Worm (Caenorhabditis elegans) whole organism, L1 larva: ENCODE measurements around the gene lipl-2.

Experiments
- C16A3.4 ChIP-seq: fragments of 150-350 bp; optimal IDR thresholded peaks from 2 replicates; lab custom pipeline; 2014; ENCODE audit warnings: missing biosample characterization, missing genetic modification characterization
- aha-1 ChIP-seq: fragments of 150-350 bp; optimal IDR thresholded peaks from 2 replicates; lab custom pipeline; 2014; ENCODE audit warnings: missing biosample characterization, missing genetic modification characterization
- ceh-88 ChIP-seq: fragments of 200-800 bp; sonication (Bioruptor generic); IDR thresholded peaks from 2 replicates; pipeline ENCODE4 v1.3.6; 2022; ENCODE audit warnings: missing genetic modification characterization, missing compliant biosample characterization
- ces-1 ChIP-seq: fragments of 150-350 bp; optimal IDR thresholded peaks from 2 replicates; lab custom pipeline; 2014; ENCODE audit warnings: missing biosample characterization, missing genetic modification reagents, missing genetic modification characterization
- dpl-1 ChIP-seq, 3 experiments: fragments of 150-350 bp in 2 of 3; sonication (generic microtip) in 1 of 3; optimal IDR thresholded peaks; 2 replicates each; lab custom pipeline; 2014 to 2017; ENCODE audit warnings: missing biosample characterization in 3 of 3, missing genetic modification characterization in 3 of 3, missing genetic modification reagents in 3 of 3
- efl-1 ChIP-seq, 4 experiments: fragments of 150-350 bp; optimal IDR thresholded peaks in 3 of 4; peaks in 1 of 4; 1 replicate in 1 of 4; 2 replicates in 3 of 4; lab custom pipeline; 2014; ENCODE audit warnings: missing biosample characterization in 2 of 4, missing genetic modification characterization in 2 of 4, missing genetic modification reagents in 2 of 4
- elt-2 ChIP-seq: sonication (generic microtip); optimal IDR thresholded peaks from 2 replicates; lab custom pipeline; 2016; ENCODE audit warnings: missing genetic modification characterization, mild to moderate bottlenecking, inconsistent platforms, missing compliant biosample characterization, missing genetic modification reagents
- ets-5 ChIP-seq: fragments of 200-800 bp; sonication (Bioruptor generic); IDR thresholded peaks from 2 replicates; pipeline ENCODE4 v1.3.6; 2022; ENCODE audit warnings: missing genetic modification characterization, missing compliant biosample characterization
- fkh-4 ChIP-seq: sonication (generic microtip); optimal IDR thresholded peaks from 2 replicates; lab custom pipeline; 2016; ENCODE audit warnings: missing compliant biosample characterization, missing genetic modification characterization, borderline replicate concordance
- fkh-8 ChIP-seq: sonication (generic microtip); optimal IDR thresholded peaks from 2 replicates; lab custom pipeline; 2016; ENCODE audit warnings: mild to moderate bottlenecking, missing genetic modification characterization, missing compliant biosample characterization
- hlh-4 ChIP-seq: sonication (generic microtip); optimal IDR thresholded peaks from 2 replicates; lab custom pipeline; 2016; ENCODE audit warnings: mild to moderate bottlenecking, missing genetic modification characterization, missing compliant biosample characterization
- irx-1 ChIP-seq: sonication (generic microtip); optimal IDR thresholded peaks from 2 replicates; lab custom pipeline; 2016; ENCODE audit warnings: missing genetic modification characterization, missing compliant biosample characterization
- jun-1 ChIP-seq: fragments of 150-350 bp; optimal IDR thresholded peaks from 2 replicates; lab custom pipeline; 2014; ENCODE audit warnings: missing biosample characterization, missing genetic modification reagents, missing genetic modification characterization
- lin-13 ChIP-seq: fragments of 150-350 bp; optimal IDR thresholded peaks from 2 replicates; lab custom pipeline; 2014; ENCODE audit warnings: missing biosample characterization, missing genetic modification reagents, missing genetic modification characterization
- lin-35 ChIP-seq, 2 experiments: fragments of 150-350 bp; optimal IDR thresholded peaks; 2 replicates each; lab custom pipeline; 2014; ENCODE audit warnings: missing biosample characterization in 2 of 2, missing genetic modification characterization in 2 of 2, missing genetic modification reagents in 2 of 2
- mef-2 ChIP-seq: fragments of 150-350 bp; optimal IDR thresholded peaks from 2 replicates; lab custom pipeline; 2014; ENCODE audit warnings: missing biosample characterization, missing genetic modification characterization
- nhr-12 ChIP-seq: sonication (generic microtip); optimal IDR thresholded peaks from 2 replicates; lab custom pipeline; 2017; ENCODE audit warnings: missing biosample characterization, missing genetic modification characterization
- nhr-20 ChIP-seq: sonication (generic microtip); optimal IDR thresholded peaks from 2 replicates; lab custom pipeline; 2016; ENCODE audit warnings: mild to moderate bottlenecking, missing genetic modification characterization, missing compliant biosample characterization
- nhr-237 ChIP-seq: fragments of 150-350 bp; optimal IDR thresholded peaks from 2 replicates; lab custom pipeline; 2014; ENCODE audit warnings: missing biosample characterization, missing genetic modification characterization
- nhr-28 ChIP-seq: fragments of 150-350 bp; optimal IDR thresholded peaks from 2 replicates; lab custom pipeline; 2014; ENCODE audit warnings: missing biosample characterization, missing genetic modification characterization
- nhr-71 ChIP-seq: sonication (generic microtip); optimal IDR thresholded peaks from 2 replicates; lab custom pipeline; 2016; ENCODE audit warnings: mild to moderate bottlenecking, missing genetic modification characterization, moderate library complexity, missing compliant biosample characterization
- nhr-84 ChIP-seq: sonication (generic microtip); optimal IDR thresholded peaks from 2 replicates; lab custom pipeline; 2017; ENCODE audit warnings: missing biosample characterization, missing genetic modification characterization
- pag-3 ChIP-seq: sonication (generic microtip); optimal IDR thresholded peaks from 2 replicates; lab custom pipeline; 2017; ENCODE audit warnings: missing genetic modification characterization, mild to moderate bottlenecking, missing compliant biosample characterization, antibody characterized with exemption, borderline replicate concordance; ENCODE audit not compliant: insufficient read depth
- pax-3 ChIP-seq: fragments of 200-800 bp; sonication (Bioruptor generic); optimal IDR thresholded peaks from 2 replicates; lab custom pipeline; 2018; ENCODE audit warnings: mild to moderate bottlenecking, missing genetic modification characterization, moderate library complexity, missing compliant biosample characterization
- pqm-1 ChIP-seq: sonication (generic microtip); optimal IDR thresholded peaks from 3 replicates; lab custom pipeline; 2017; ENCODE audit warnings: missing biosample characterization, missing genetic modification characterization
- snpc-4 ChIP-seq: fragments of 150-350 bp; optimal IDR thresholded peaks from 2 replicates; lab custom pipeline; 2014; ENCODE audit warnings: missing biosample characterization, missing genetic modification characterization
- sox-4 ChIP-seq: sonication (generic microtip); optimal IDR thresholded peaks from 2 replicates; lab custom pipeline; 2016; ENCODE audit warnings: missing genetic modification characterization, missing compliant biosample characterization
- sptf-1 ChIP-seq: fragments of 150-350 bp; optimal IDR thresholded peaks from 2 replicates; lab custom pipeline; 2014; ENCODE audit warnings: missing biosample characterization, missing genetic modification characterization
- sup-37 ChIP-seq: fragments of 200-800 bp; sonication (Bioruptor generic); optimal IDR thresholded peaks from 2 replicates; lab custom pipeline; 2018; ENCODE audit warnings: mild to moderate bottlenecking, missing genetic modification characterization, missing compliant biosample characterization
- swsn-7 ChIP-seq: sonication (generic microtip); optimal IDR thresholded peaks from 2 replicates; lab custom pipeline; 2016; ENCODE audit warnings: missing genetic modification characterization, missing compliant biosample characterization
- tbx-2 ChIP-seq: sonication (generic microtip); optimal IDR thresholded peaks from 2 replicates; lab custom pipeline; 2016; ENCODE audit warnings: missing genetic modification characterization, missing compliant biosample characterization
- unc-62 ChIP-seq: fragments of 150-350 bp; optimal IDR thresholded peaks from 2 replicates; lab custom pipeline; 2014; ENCODE audit warnings: missing biosample characterization, missing genetic modification reagents, missing genetic modification characterization
- vab-15 ChIP-seq: sonication (generic microtip); optimal IDR thresholded peaks from 2 replicates; lab custom pipeline; 2017; ENCODE audit warnings: missing genotype, mild to moderate bottlenecking, missing genetic modification characterization, missing compliant biosample characterization
- zag-1 ChIP-seq: fragments of 150-350 bp; optimal IDR thresholded peaks from 2 replicates; lab custom pipeline; 2014; ENCODE audit warnings: missing biosample characterization, missing genetic modification characterization

lipl-2 gene

DNA sequence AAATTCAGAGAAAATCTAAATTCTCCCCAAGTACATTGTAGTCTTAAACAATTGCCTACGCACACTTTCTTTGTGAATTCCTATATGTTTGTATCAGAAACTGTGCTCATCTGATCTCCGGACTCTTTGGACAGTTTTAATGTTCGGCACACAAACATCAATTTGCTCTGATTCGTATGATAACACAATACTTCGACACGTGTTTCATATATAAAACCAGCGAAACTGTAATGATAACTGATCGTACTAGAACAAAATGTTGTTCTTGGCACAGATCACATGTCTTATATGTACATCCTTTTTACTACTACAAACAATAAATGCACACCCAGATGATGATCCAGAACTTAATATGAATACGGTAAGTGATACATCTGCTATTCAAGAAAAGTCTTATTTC is at the start of gene lipl-2:
Gene lipl-2, plus strand, starts transcription at position 236 of the 400 bp plus-strand sequence.
- peak; percentile 84 for TF ChIP-seq elt-2 (tag; lab: Kevin White, UChicago)
- TF ChIP-seq nhr-20 = peak; percentile 52
- peak; percentile 15 for TF ChIP-seq nhr-71 (tag; lab: Kevin White, UChicago)
- peak in 1 of 2 experiments; percentile 3 for TF ChIP-seq lin-35 (GFP tag; optimal IDR thresholded peaks at IDR 0.05; lab: Kevin White, UChicago)
- no peak for TF ChIP-seq pag-3 (tag; lab: Kevin White, UChicago)

DNA sequence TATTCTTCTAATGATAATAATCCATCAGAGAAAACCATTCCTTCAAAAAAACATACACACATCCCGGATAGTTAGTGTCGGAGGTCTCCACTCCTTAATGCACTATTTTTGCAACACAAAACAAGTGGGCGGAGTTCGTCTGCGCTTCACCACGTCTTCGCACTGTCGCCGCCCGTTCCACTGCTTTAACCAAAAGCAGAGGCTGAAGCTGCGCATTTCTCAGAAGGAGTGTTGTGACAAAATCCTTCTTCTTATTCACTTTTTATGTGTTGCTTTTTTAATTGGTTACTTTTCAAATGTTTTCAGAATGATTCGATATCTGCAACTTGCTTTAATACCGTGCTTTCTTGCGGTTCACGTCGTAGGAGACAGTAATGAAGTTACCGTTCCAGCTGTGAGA is 46.4 kb upstream of the lipl-2 start, which contains the start of gene F58E6.13:
Gene F58E6.13, plus strand, starts transcription at position 301 of the 400 bp plus-strand sequence.
- no peak for TF ChIP-seq nhr-84 (tag; lab: Kevin White, UChicago)
- TF ChIP-seq ceh-88 (GFP tag; lab: Robert Waterston, UW) = no peak
- TF ChIP-seq, all 84 proteins: peak for 0

DNA sequence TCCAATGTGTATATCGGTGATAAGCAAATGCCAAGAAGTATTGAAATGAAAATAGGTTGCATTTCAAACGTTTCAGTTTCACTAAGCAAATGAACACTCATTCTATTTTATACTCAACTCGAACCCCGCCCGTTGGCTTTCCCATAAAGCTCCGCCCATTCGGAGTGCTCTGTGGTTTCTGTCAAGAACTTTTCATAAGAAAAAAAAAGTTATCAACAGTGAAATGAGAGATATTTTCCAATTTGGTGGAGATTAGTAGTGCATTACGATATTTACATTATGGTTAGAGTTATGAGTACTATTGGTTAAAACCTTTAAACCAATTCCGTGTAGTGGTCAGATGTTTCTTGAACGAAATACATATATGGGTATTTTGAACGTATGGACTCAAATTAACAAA is 41.1 kb upstream of the lipl-2 start, which contains the start of gene F58E6.4:
Gene F58E6.4, minus strand, starts transcription at position 101 of the 400 bp plus-strand sequence.
- no peak for TF ChIP-seq nhr-237 (tag; lab: Kevin White, UChicago)
- TF ChIP-seq zag-1 (tag; lab: Kevin White, UChicago) = no peak
- no peak for TF ChIP-seq nhr-71 (tag; lab: Kevin White, UChicago)
- no peak for TF ChIP-seq nhr-28 (tag; lab: Kevin White, UChicago)
- no peak for TF ChIP-seq aha-1 (tag; lab: Kevin White, UChicago)
- no peak for TF ChIP-seq vab-15 (tag; lab: Kevin White, UChicago)
- TF ChIP-seq jun-1 (tag; lab: Kevin White, UChicago) = no peak

DNA sequence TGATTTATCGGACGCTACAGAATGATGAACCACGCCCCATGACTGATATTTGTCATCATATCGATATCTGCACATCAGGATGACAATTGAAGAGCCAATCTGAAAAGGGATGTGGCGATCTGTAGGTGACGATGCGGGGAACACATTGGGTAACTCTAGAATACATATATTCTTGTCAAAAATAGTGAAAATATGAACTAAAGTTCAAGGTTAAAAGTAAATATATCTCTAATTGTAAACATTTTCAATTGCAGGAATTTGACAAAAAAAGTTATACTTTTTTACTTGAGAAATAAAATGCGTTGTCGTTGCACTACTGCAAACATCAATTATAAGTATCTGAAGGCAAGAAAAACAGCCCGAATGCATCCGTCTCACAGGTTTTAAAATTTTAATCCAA is 38.4 kb upstream of the lipl-2 start, which contains the start of gene F58E6.6:
Gene F58E6.6, minus strand, starts transcription at position 101 of the 400 bp plus-strand sequence.
- TF ChIP-seq fkh-4 (tag; lab: Kevin White, UChicago) = no peak
- no peak for TF ChIP-seq sup-37 (GFP tag; lab: Kevin White, UChicago)
- TF ChIP-seq pax-3 (tag; lab: Kevin White, UChicago) = no peak
- TF ChIP-seq unc-62 (GFP tag; lab: Kevin White, UChicago) = no peak
- no peak for TF ChIP-seq snpc-4 (tag; lab: Kevin White, UChicago)
- TF ChIP-seq swsn-7 = no peak
- TF ChIP-seq sptf-1 (tag; lab: Kevin White, UChicago) = no peak
- no peak for TF ChIP-seq nhr-71 (tag; lab: Kevin White, UChicago)
- no peak for TF ChIP-seq mef-2
- TF ChIP-seq ets-5 (GFP tag; lab: Robert Waterston, UW) = no peak
- no peak for TF ChIP-seq ces-1

DNA sequence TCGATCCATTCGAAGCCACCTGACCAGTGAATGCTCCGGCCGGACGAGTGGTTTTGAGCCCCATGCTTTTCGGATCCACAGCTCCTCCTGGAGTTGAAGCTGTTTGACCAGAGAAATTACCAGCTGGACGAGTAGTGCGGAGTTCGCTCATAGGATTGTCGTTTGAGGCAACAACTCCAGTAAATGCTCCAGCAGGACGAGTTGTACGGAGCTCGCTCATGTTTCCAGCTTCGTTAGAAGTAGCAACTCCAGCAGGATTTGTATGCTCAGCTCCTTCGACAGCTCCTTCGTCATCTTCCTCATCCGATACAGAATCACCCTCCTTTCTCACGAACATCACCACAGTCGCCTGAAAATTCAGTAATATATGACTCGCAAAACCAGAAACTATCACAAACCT is 37.8 kb upstream of the lipl-2 start:
- no peak for TF ChIP-seq snpc-4 (tag; lab: Kevin White, UChicago)
- TF ChIP-seq efl-1 (optimal IDR thresholded peaks at IDR 0.05; lab: Kevin White, UChicago) = no peak
- TF ChIP-seq efl-1 (GFP tag; optimal IDR thresholded peaks at IDR 0.05 in 1 of 2; lab: Kevin White, UChicago) = peak in 1 of 2 experiments; percentile 84
- TF ChIP-seq, all 84 proteins: peak for 1

DNA sequence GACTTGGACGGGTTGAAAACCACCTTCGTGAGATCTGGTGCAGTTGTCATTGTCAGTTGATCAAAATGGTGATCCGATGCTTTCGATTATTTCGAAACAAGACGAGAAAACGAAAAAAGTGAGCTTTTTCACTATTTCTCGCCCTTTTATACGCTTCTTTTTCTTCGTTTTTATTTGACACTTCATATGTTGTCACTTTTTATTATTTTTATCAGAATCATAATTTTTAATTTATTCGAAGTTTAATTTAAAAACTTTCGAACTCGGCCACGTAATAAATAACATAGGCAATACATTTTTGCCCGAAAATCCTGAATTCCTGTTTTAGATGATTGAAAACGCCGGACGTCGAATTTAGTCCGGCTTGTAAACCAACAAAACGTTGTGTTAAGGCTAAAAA is 36.9 kb upstream of the lipl-2 start, which contains the start of gene F58E6.5:
Gene F58E6.5, minus strand, starts transcription at position 101 of the 400 bp plus-strand sequence.
- TF ChIP-seq tbx-2 (tag; lab: Kevin White, UChicago) = no peak
- no peak for TF ChIP-seq lin-13 (GFP tag; lab: Kevin White, UChicago)
- no peak for TF ChIP-seq fkh-8 (tag; lab: Kevin White, UChicago)
- no peak for TF ChIP-seq sox-4 (tag; lab: Kevin White, UChicago)
- TF ChIP-seq elt-2 (tag; lab: Kevin White, UChicago) = no peak
- TF ChIP-seq nhr-71 (tag; lab: Kevin White, UChicago) = no peak
- TF ChIP-seq pqm-1 (tag; lab: Kevin White, UChicago) = no peak
- no peak for TF ChIP-seq irx-1
- no peak for TF ChIP-seq dpl-1 (GFP tag; optimal IDR thresholded peaks at IDR 0.05; lab: Kevin White, UChicago)
- no peak for TF ChIP-seq C16A3.4 (tag; lab: Kevin White, UChicago)
- TF ChIP-seq nhr-12 = no peak
- TF ChIP-seq hlh-4 (tag; lab: Kevin White, UChicago) = no peak
- TF ChIP-seq pax-3 (tag; lab: Kevin White, UChicago) = no peak
- TF ChIP-seq ces-1 = no peak
